Worm (Caenorhabditis elegans) whole organism, young adult: ENCODE data around the gene mlcd-1.

Source experiments
- F52B5.7 ChIP-seq: sonication (generic microtip); optimal IDR thresholded peaks from 2 replicates; lab custom pipeline; 2016; ENCODE audit warnings: mild to moderate bottlenecking, missing genetic modification characterization, missing compliant biosample characterization
- Y79H2A.3 ChIP-seq: fragments of 200-800 bp; sonication (Bioruptor generic); conservative IDR thresholded peaks from 2 replicates; pipeline ENCODE4 v1.3.6; 2022; ENCODE audit warnings: missing genetic modification reagents, missing genetic modification characterization, missing compliant biosample characterization
- akir-1 ChIP-seq: fragments of 200-800 bp; sonication (Bioruptor generic); optimal IDR thresholded peaks from 2 replicates; lab custom pipeline; 2018; ENCODE audit warnings: mild to moderate bottlenecking, missing genetic modification characterization, moderate library complexity, missing compliant biosample characterization
- attf-3 ChIP-seq: fragments of 200-800 bp; sonication (Bioruptor generic); conservative IDR thresholded peaks from 2 replicates; pipeline ENCODE4 v1.3.6; 2022; ENCODE audit warnings: missing genetic modification reagents, missing genetic modification characterization, missing compliant biosample characterization
- dpl-1 ChIP-seq: fragments of 150-350 bp; optimal IDR thresholded peaks from 2 replicates; lab custom pipeline; 2014; ENCODE audit warnings: missing biosample characterization, missing genetic modification reagents, missing genetic modification characterization
- fkh-3 ChIP-seq: sonication (generic microtip); optimal IDR thresholded peaks from 2 replicates; lab custom pipeline; 2016; ENCODE audit warnings: mild to moderate bottlenecking, missing genetic modification characterization, missing compliant biosample characterization
- him-1 ChIP-seq: sonication (generic microtip); optimal IDR thresholded peaks from 2 replicates; lab custom pipeline; 2016; ENCODE audit warnings: missing genotype, missing genetic modification reagents, missing genetic modification characterization, missing compliant biosample characterization
- hlh-12 ChIP-seq: sonication (generic microtip); optimal IDR thresholded peaks from 2 replicates; lab custom pipeline; 2016; ENCODE audit warnings: missing genetic modification characterization, missing compliant biosample characterization
- hsf-1 ChIP-seq: fragments of 200-800 bp; sonication (Bioruptor generic); IDR thresholded peaks from 2 replicates; pipeline ENCODE4 v1.3.6; 2022; ENCODE audit warnings: missing genetic modification reagents, missing genetic modification characterization, missing compliant biosample characterization
- lin-40 ChIP-seq: sonication (generic microtip); optimal IDR thresholded peaks from 2 replicates; lab custom pipeline; 2016; ENCODE audit warnings: missing genetic modification characterization, mild to moderate bottlenecking, missing compliant biosample characterization, missing genotype, missing genetic modification reagents
- nhr-27 ChIP-seq: fragments of 200-800 bp; sonication (Bioruptor generic); optimal IDR thresholded peaks from 2 replicates; lab custom pipeline; 2018; ENCODE audit warnings: mild to moderate bottlenecking, missing genetic modification characterization, moderate library complexity, missing compliant biosample characterization
- nhr-80 ChIP-seq: sonication (generic microtip); optimal IDR thresholded peaks from 2 replicates; lab custom pipeline; 2016; ENCODE audit warnings: missing genetic modification characterization, missing compliant biosample characterization
- pbrm-1 ChIP-seq: fragments of 200-800 bp; sonication (Bioruptor generic); IDR thresholded peaks from 2 replicates; pipeline ENCODE4 v1.3.6; 2022; ENCODE audit warnings: missing genetic modification reagents, missing genetic modification characterization, missing compliant biosample characterization
- ztf-22 ChIP-seq: fragments of 200-800 bp; sonication (Bioruptor generic); optimal IDR thresholded peaks from 2 replicates; lab custom pipeline; 2018; ENCODE audit warnings: mild to moderate bottlenecking, missing genetic modification characterization, moderate library complexity, missing compliant biosample characterization

The mlcd-1 gene

ce11 chrIII:4519410-4519809, 48.5 kb downstream of the mlcd-1 start (continued):
- no peak for TF ChIP-seq nhr-80 (tag; lab: Kevin White, UChicago)
- TF ChIP-seq fkh-3 (tag; lab: Kevin White, UChicago): no peak
- no peak for TF ChIP-seq attf-3

- TF ChIP-seq Y79H2A.3 (GFP tag; lab: Robert Waterston, UW) (no peak), F52B5.7 (tag; lab: Kevin White, UChicago) (no peak), dpl-1 (GFP tag; lab: Kevin White, UChicago) (no peak), him-1 (no peak), akir-1 (GFP tag; lab: Kevin White, UChicago) (no peak), nhr-27 (tag; lab: Kevin White, UChicago) (no peak), hsf-1 (no peak), lin-40 (no peak), hlh-12 (tag; lab: Kevin White, UChicago) (no peak), nhr-80 (tag; lab: Kevin White, UChicago) (no peak), ztf-22 (no peak), pbrm-1 (GFP tag; lab: Robert Waterston, UW) (no peak)
These were observed 50.1 kb downstream of the mlcd-1 start for ce11 chrIII:4517781-4518180.
